Worm (Caenorhabditis elegans) whole organism, young adult: ENCODE data around the gene ogr-2.

Experiments
- B0035.1 ChIP-seq: sonication (generic microtip); optimal IDR thresholded peaks from 2 replicates; lab custom pipeline; 2016; ENCODE audit warnings: missing genetic modification characterization, mild to moderate bottlenecking, missing compliant biosample characterization, missing genotype, missing genetic modification reagents
- F39B2.1 ChIP-seq: fragments of 200-800 bp; sonication (Bioruptor generic); IDR thresholded peaks from 2 replicates; pipeline ENCODE4 v1.3.6; 2022; ENCODE audit warnings: missing genetic modification reagents, missing genetic modification characterization, missing compliant biosample characterization
- K12H6.12 ChIP-seq: fragments of 200-800 bp; sonication (Bioruptor generic); optimal IDR thresholded peaks from 2 replicates; lab custom pipeline; 2018; ENCODE audit warnings: mild to moderate bottlenecking, missing genetic modification characterization, missing compliant biosample characterization
- ama-1 ChIP-seq, 3 experiments: fragments of 150-350 bp in 1 of 3; sonication (generic microtip) in 2 of 3; optimal IDR thresholded peaks; 2 replicates each; lab custom pipeline; 2014 to 2018; ENCODE audit warnings: missing biosample characterization in 2 of 3, missing genetic modification characterization in 2 of 3, missing genetic modification reagents in 2 of 3
- aptf-2 ChIP-seq: fragments of 200-800 bp; sonication (Bioruptor generic); conservative IDR thresholded peaks from 2 replicates; pipeline ENCODE4 v1.3.6; 2022; ENCODE audit warnings: missing genetic modification reagents, missing genetic modification characterization, missing compliant biosample characterization
- aptf-3 ChIP-seq: fragments of 200-800 bp; sonication (Bioruptor generic); IDR thresholded peaks from 2 replicates; pipeline ENCODE4 v1.3.6; 2022; ENCODE audit warnings: missing genetic modification characterization, missing compliant biosample characterization
- attf-3 ChIP-seq: fragments of 200-800 bp; sonication (Bioruptor generic); conservative IDR thresholded peaks from 2 replicates; pipeline ENCODE4 v1.3.6; 2022; ENCODE audit warnings: missing genetic modification reagents, missing genetic modification characterization, missing compliant biosample characterization
- rcor-1 ChIP-seq: fragments of 200-800 bp; sonication (Bioruptor generic); IDR thresholded peaks from 2 replicates; pipeline ENCODE4 v1.3.6; 2022; ENCODE audit warnings: missing genetic modification reagents, missing genetic modification characterization, missing compliant biosample characterization
- rec-8 ChIP-seq, 2 experiments: sonication (generic microtip); optimal IDR thresholded peaks; 2 replicates each; lab custom pipeline; 2016; ENCODE audit warnings: mild to moderate bottlenecking in 2 of 2, missing genetic modification characterization in 2 of 2, missing genetic modification reagents in 2 of 2, missing genotype in 2 of 2, missing biosample characterization in 1 of 2, missing compliant biosample characterization in 1 of 2, moderate library complexity in 1 of 2
- sptf-2 ChIP-seq: fragments of 200-800 bp; sonication (Bioruptor generic); optimal IDR thresholded peaks from 2 replicates; lab custom pipeline; 2018; ENCODE audit warnings: mild to moderate bottlenecking, missing genetic modification characterization, missing compliant biosample characterization
- tlf-1 ChIP-seq: fragments of 200-800 bp; sonication (Bioruptor generic); optimal IDR thresholded peaks from 2 replicates; lab custom pipeline; 2018; ENCODE audit warnings: mild to moderate bottlenecking, missing genetic modification characterization, missing compliant biosample characterization
- unc-62 ChIP-seq: fragments of 150-350 bp; optimal IDR thresholded peaks from 2 replicates; lab custom pipeline; 2014; ENCODE audit warnings: missing biosample characterization, missing genetic modification reagents, missing genetic modification characterization

ce11 chrII:10029044-10029443 is 11.9 kb upstream of the ogr-2 start:
- TF ChIP-seq aptf-2 = no peak
- TF ChIP-seq rec-8 (tag; optimal IDR thresholded peaks at IDR 0.05; lab: Kevin White, UChicago) = no peak
- TF ChIP-seq aptf-3 (GFP tag; lab: Robert Waterston, UW) = no peak
- TF ChIP-seq B0035.1 (tag; lab: Kevin White, UChicago) = no peak
- TF ChIP-seq ama-1 (optimal IDR thresholded peaks at IDR 0.05; lab: Kevin White, UChicago) = no peak
- TF ChIP-seq ama-1 (GFP tag; optimal IDR thresholded peaks at IDR 0.05; lab: Kevin White, UChicago) = no peak
- TF ChIP-seq sptf-2 (GFP tag; lab: Kevin White, UChicago) = no peak
- no peak for TF ChIP-seq F39B2.1 (GFP tag; lab: Robert Waterston, UW)
- no peak for TF ChIP-seq rcor-1 (GFP tag; lab: Robert Waterston, UW)
- TF ChIP-seq attf-3 (GFP tag; lab: Robert Waterston, UW) = no peak
- no peak for TF ChIP-seq K12H6.12
- TF ChIP-seq tlf-1 = no peak
- TF ChIP-seq unc-62 (GFP tag; lab: Kevin White, UChicago) = no peak
